Fruit fly (Drosophila melanogaster) whole organism, embryonic: ENCODE results near the gene Lcp65Ab1.
A peak's percentile ranks its signal among the peaks of the same experiment; 100 is the strongest.

Experiments
- CG11093 ChIP-seq: fragments of 200-800 bp; sonication (Bioruptor generic); IDR thresholded peaks from 3 replicates; pipeline ENCODE4 v1.3.6; 2022; ENCODE audit warnings: missing biosample characterization, missing genetic modification characterization
- CG11247 ChIP-seq: fragments of 200-800 bp; sonication (Bioruptor generic); IDR thresholded peaks from 2 replicates; pipeline ENCODE4 v1.3.6; 2022; ENCODE audit warnings: missing biosample characterization, missing genetic modification characterization
- CG11560 ChIP-seq: fragments of 200-800 bp; sonication (Bioruptor generic); IDR thresholded peaks from 3 replicates; pipeline ENCODE4 v1.3.6; 2022; ENCODE audit warnings: missing biosample characterization, missing genetic modification characterization
- CG12744 ChIP-seq: fragments of 200-800 bp; sonication (Bioruptor generic); optimal IDR thresholded peaks from 2 replicates; lab custom pipeline; 2016; ENCODE audit warnings: missing biosample characterization, missing genetic modification characterization
- CG1529 ChIP-seq: fragments of 200-800 bp; sonication (Bioruptor generic); optimal IDR thresholded peaks from 3 replicates; lab custom pipeline; 2018; ENCODE audit warnings: missing biosample characterization, missing genetic modification characterization
- CG1603 ChIP-seq: fragments of 200-800 bp; sonication (Bioruptor generic); optimal IDR thresholded peaks from 2 replicates; lab custom pipeline; 2019; ENCODE audit warnings: missing biosample characterization, mild to moderate bottlenecking, missing genetic modification characterization, moderate library complexity
- CG17186 ChIP-seq: fragments of 200-800 bp; sonication (Bioruptor generic); optimal IDR thresholded peaks from 3 replicates; lab custom pipeline; 2017; ENCODE audit warnings: missing biosample characterization, missing genetic modification reagents, missing genetic modification characterization
- CG17612 ChIP-seq: fragments of 200-800 bp; sonication (Bioruptor generic); IDR thresholded peaks from 2 replicates; pipeline ENCODE4 v1.3.6; 2022; ENCODE audit warnings: missing biosample characterization, missing genetic modification characterization
- CG18619 ChIP-seq: fragments of 200-800 bp; sonication (Bioruptor generic); optimal IDR thresholded peaks from 3 replicates; lab custom pipeline; 2017; ENCODE audit warnings: missing biosample characterization, mild to moderate bottlenecking, missing genetic modification characterization
- CG2202 ChIP-seq: fragments of 200-800 bp; sonication (Bioruptor generic); optimal IDR thresholded peaks from 2 replicates; lab custom pipeline; 2018; ENCODE audit warnings: missing biosample characterization, mild to moderate bottlenecking, missing genetic modification characterization
- CG2875 ChIP-seq: fragments of 200-800 bp; sonication (Bioruptor generic); optimal IDR thresholded peaks from 2 replicates; lab custom pipeline; 2017; ENCODE audit warnings: missing biosample characterization, mild to moderate bottlenecking, missing genetic modification characterization, missing genetic modification reagents
- CG4328 ChIP-seq: fragments of 200-800 bp; sonication (Bioruptor generic); optimal IDR thresholded peaks from 3 replicates; lab custom pipeline; 2017; ENCODE audit warnings: missing biosample characterization, missing genetic modification reagents, missing genetic modification characterization
- CG5180 ChIP-seq: fragments of 200-800 bp; sonication (Bioruptor generic); optimal IDR thresholded peaks from 3 replicates; lab custom pipeline; 2017; ENCODE audit warnings: missing biosample characterization, missing genetic modification characterization, mild to moderate bottlenecking, moderate library complexity, missing genetic modification reagents
- CG6175 ChIP-seq: fragments of 200-800 bp; sonication (Bioruptor generic); IDR thresholded peaks from 3 replicates; pipeline ENCODE4 v1.3.6; 2022; ENCODE audit warnings: missing biosample characterization, missing genetic modification characterization
- CG7271 ChIP-seq: fragments of 200-800 bp; sonication (Bioruptor generic); optimal IDR thresholded peaks from 2 replicates; lab custom pipeline; 2018; ENCODE audit warnings: missing biosample characterization, mild to moderate bottlenecking, missing genetic modification characterization, moderate library complexity
- CHES-1-like ChIP-seq: fragments of 200-800 bp; sonication (Bioruptor generic); optimal IDR thresholded peaks from 2 replicates; lab custom pipeline; 2016; ENCODE audit warnings: missing biosample characterization, missing genetic modification characterization
- D ChIP-seq, 2 experiments: fragments of 200-800 bp in 1 of 2; fragments of >200 bp in 1 of 2; sonication (Bioruptor generic) in 1 of 2; optimal IDR thresholded peaks; 2 replicates in 1 of 2; 3 replicates in 1 of 2; lab custom pipeline; 2017; ENCODE audit warnings: mild to moderate bottlenecking in 1 of 2, missing biosample characterization in 1 of 2, missing genetic modification characterization in 1 of 2, missing genetic modification reagents in 1 of 2
- D19A ChIP-seq: fragments of 200-800 bp; optimal IDR thresholded peaks from 3 replicates; lab custom pipeline; 2019; ENCODE audit warnings: missing biosample characterization, mild to moderate bottlenecking, missing genetic modification characterization, moderate library complexity
- H2.0 ChIP-seq: fragments of 200-800 bp; sonication (Bioruptor generic); IDR thresholded peaks from 2 replicates; pipeline ENCODE4 v1.3.6; 2022; ENCODE audit warnings: missing biosample characterization, missing genetic modification characterization
- Jarid2 ChIP-seq: fragments of 200-800 bp; sonication (Bioruptor generic); optimal IDR thresholded peaks from 3 replicates; lab custom pipeline; 2017; ENCODE audit warnings: mild to moderate bottlenecking, missing biosample characterization, missing genetic modification reagents, missing genetic modification characterization
- Lim3 ChIP-seq: fragments of 200-800 bp; sonication (Bioruptor generic); IDR thresholded peaks from 2 replicates; pipeline ENCODE4 v1.3.6; 2022; ENCODE audit warnings: missing biosample characterization, missing genetic modification characterization
- Mad ChIP-seq: fragments of 200-800 bp; sonication (Bioruptor generic); optimal IDR thresholded peaks from 2 replicates; lab custom pipeline; 2016; ENCODE audit warnings: missing biosample characterization, missing genetic modification characterization
- TFAM ChIP-seq: fragments of 200-800 bp; sonication (Bioruptor generic); optimal IDR thresholded peaks from 2 replicates; lab custom pipeline; 2017; ENCODE audit warnings: missing biosample characterization, missing genetic modification characterization, inconsistent platforms
- Vsx1 ChIP-seq: fragments of 200-800 bp; sonication (Bioruptor generic); optimal IDR thresholded peaks from 2 replicates; lab custom pipeline; 2017; ENCODE audit warnings: missing biosample characterization, mild to moderate bottlenecking, missing genetic modification characterization, missing genetic modification reagents
- amos ChIP-seq: fragments of 200-800 bp; sonication (Bioruptor generic); IDR thresholded peaks from 2 replicates; pipeline ENCODE4 v1.3.6; 2022; ENCODE audit warnings: missing biosample characterization, missing genetic modification characterization; ENCODE audit not compliant: partially characterized antibody
- az2 ChIP-seq: fragments of 200-800 bp; sonication (Bioruptor generic); optimal IDR thresholded peaks from 3 replicates; lab custom pipeline; 2016; ENCODE audit warnings: missing biosample characterization, missing genetic modification characterization
- bigmax ChIP-seq: fragments of 200-800 bp; sonication (Bioruptor generic); optimal IDR thresholded peaks from 2 replicates; lab custom pipeline; 2018; ENCODE audit warnings: missing biosample characterization, mild to moderate bottlenecking, missing genetic modification characterization
- btn ChIP-seq: fragments of 200-800 bp; sonication (Bioruptor generic); optimal IDR thresholded peaks from 2 replicates; lab custom pipeline; 2016; ENCODE audit warnings: missing biosample characterization, missing genetic modification characterization
- chinmo ChIP-seq: fragments of 200-800 bp; sonication (Bioruptor generic); IDR thresholded peaks from 4 replicates; pipeline ENCODE4 v1.3.6; 2022; ENCODE audit warnings: missing biosample characterization, missing genetic modification characterization; ENCODE audit not compliant: partially characterized antibody
- dimm ChIP-seq: fragments of 200-800 bp; sonication (Bioruptor generic); IDR thresholded peaks from 2 replicates; pipeline ENCODE4 v1.3.6; 2022; ENCODE audit warnings: missing biosample characterization, missing genetic modification characterization
- exex ChIP-seq: fragments of 200-800 bp; sonication (Bioruptor generic); optimal IDR thresholded peaks from 4 replicates; lab custom pipeline; 2018; ENCODE audit warnings: missing biosample characterization, mild to moderate bottlenecking, missing genetic modification characterization, moderate library complexity
- fru ChIP-seq: fragments of >200 bp; optimal IDR thresholded peaks from 2 replicates; lab custom pipeline; 2017
- gem ChIP-seq: fragments of 200-800 bp; sonication (Bioruptor generic); optimal IDR thresholded peaks from 2 replicates; lab custom pipeline; 2019; ENCODE audit warnings: missing biosample characterization, mild to moderate bottlenecking, missing genetic modification characterization, moderate library complexity
- ken ChIP-seq: fragments of 200-800 bp; sonication (Bioruptor generic); IDR thresholded peaks from 3 replicates; pipeline ENCODE4 v1.3.6; 2022; ENCODE audit warnings: missing biosample characterization, missing genetic modification characterization
- lola ChIP-seq, 3 experiments: fragments of >200 bp in 2 of 3; fragments of 200-800 bp in 1 of 3; sonication (Bioruptor generic) in 1 of 3; optimal IDR thresholded peaks; 2 replicates each; lab custom pipeline; 2017 to 2019; ENCODE audit warnings: missing biosample characterization in 3 of 3, missing genetic modification characterization in 3 of 3, mild to moderate bottlenecking in 1 of 3, moderate library complexity in 1 of 3
- onecut ChIP-seq: fragments of 200-800 bp; sonication (Bioruptor generic); IDR thresholded peaks from 2 replicates; pipeline ENCODE4 v1.3.6; 2022; ENCODE audit warnings: missing biosample characterization, missing genetic modification characterization
- org-1 ChIP-seq: fragments of 200-800 bp; sonication (Bioruptor generic); optimal IDR thresholded peaks from 2 replicates; lab custom pipeline; 2017; ENCODE audit warnings: missing biosample characterization, missing genetic modification characterization
- peb ChIP-seq: fragments of 200-800 bp; sonication (Bioruptor generic); IDR thresholded peaks from 2 replicates; pipeline ENCODE4 v1.3.6; 2022; ENCODE audit warnings: missing biosample characterization, missing genetic modification characterization
- pros ChIP-seq: fragments of 200-800 bp; sonication (Bioruptor generic); optimal IDR thresholded peaks from 3 replicates; lab custom pipeline; 2019; ENCODE audit warnings: missing biosample characterization, mild to moderate bottlenecking, missing genetic modification characterization, moderate library complexity
- repo ChIP-seq: fragments of 200-800 bp; sonication (Bioruptor generic); optimal IDR thresholded peaks from 2 replicates; lab custom pipeline; 2016; ENCODE audit warnings: missing biosample characterization, missing genetic modification characterization
- stwl ChIP-seq: fragments of 200-800 bp; sonication (Bioruptor generic); optimal IDR thresholded peaks from 3 replicates; lab custom pipeline; 2018; ENCODE audit warnings: missing biosample characterization, mild to moderate bottlenecking, missing genetic modification characterization, moderate library complexity
- tio ChIP-seq: fragments of 200-800 bp; sonication (Bioruptor generic); optimal IDR thresholded peaks from 2 replicates; lab custom pipeline; 2017; ENCODE audit warnings: missing biosample characterization, missing genetic modification characterization, inconsistent platforms
- trem ChIP-seq: fragments of 200-800 bp; optimal IDR thresholded peaks from 3 replicates; lab custom pipeline; 2019; ENCODE audit warnings: missing biosample characterization, mild to moderate bottlenecking, missing genetic modification characterization, moderate library complexity
- trh ChIP-seq: fragments of 200-800 bp; sonication (Bioruptor generic); optimal IDR thresholded peaks from 2 replicates; lab custom pipeline; 2016; ENCODE audit warnings: missing biosample characterization, missing genetic modification characterization
- unc-4 ChIP-seq: fragments of 200-800 bp; sonication (Bioruptor generic); IDR thresholded peaks from 2 replicates; pipeline ENCODE4 v1.3.6; 2022; ENCODE audit warnings: missing biosample characterization, missing genetic modification characterization; ENCODE audit not compliant: partially characterized antibody
- vvl ChIP-seq: fragments of 200-800 bp; sonication (Bioruptor generic); IDR thresholded peaks from 2 replicates; pipeline ENCODE4 v1.3.6; 2022; ENCODE audit warnings: missing biosample characterization, missing genetic modification characterization
- zen ChIP-seq: fragments of 200-800 bp; sonication (Bioruptor generic); optimal IDR thresholded peaks from 3 replicates; lab custom pipeline; 2018; ENCODE audit warnings: missing biosample characterization, mild to moderate bottlenecking, missing genetic modification characterization, moderate library complexity

The Lcp65Ab1 gene

dm6 chr3L:6124616-6125408 lies 24.5 kb upstream of the Lcp65Ab1 start (continued):
- TF ChIP-seq CG1529 (GFP tag; lab: Kevin White, UChicago) (peak; percentile 46), org-1 (peak; percentile 57), CG11560 (no peak), tio (GFP tag; lab: Kevin White, UChicago) (peak; percentile 50), repo (peak; percentile 64), H2.0 (GFP tag; lab: Robert Waterston, UW) (peak; percentile 58; the same call in 1 of the 2 replicates), chinmo (GFP tag; lab: Robert Waterston, UW) (no peak), dimm (GFP tag; lab: Robert Waterston, UW) (0 out of 2 replicates have a peak, but pooled peaks have one; percentile 34), unc-4 (GFP tag; lab: Robert Waterston, UW) (no peak), CHES-1-like (GFP tag; lab: Kevin White, UChicago) (peak; percentile 33), gem (peak; percentile 42), CG2875 (peak; percentile 84), ken (GFP tag; lab: Robert Waterston, UW) (peak; percentile 82), trem (tag; lab: Kevin White, UChicago) (peak; percentile 41), CG4328 (GFP tag; lab: Kevin White, UChicago) (peak; percentile 81), lola (GFP tag; optimal IDR thresholded peaks at IDR 0.05; lab: Kevin White, UChicago) (peak in 1 of 3 experiments; percentile 76), CG2202 (tag; lab: Kevin White, UChicago) (peak; percentile 59), Lim3 (no peak), CG17186 (GFP tag; lab: Kevin White, UChicago) (peak; percentile 49), bigmax (GFP tag; lab: Kevin White, UChicago) (peak; percentile 68), Jarid2 (peak; percentile 58)

dm6 chr3L:6125409-6125689 lies 24.0 kb upstream of the Lcp65Ab1 start:
- no peak for TF ChIP-seq TFAM (GFP tag; lab: Kevin White, UChicago)
- TF ChIP-seq CG5180, result peak; percentile 75
- TF ChIP-seq D (optimal IDR thresholded peaks at IDR 0.05; lab: Kevin White, UChicago), result peak; percentile 60
- no peak for TF ChIP-seq D (GFP tag; optimal IDR thresholded peaks at IDR 0.05; lab: Kevin White, UChicago)
- TF ChIP-seq CG17612, result no peak
- TF ChIP-seq btn (GFP tag; lab: Kevin White, UChicago), result no peak
- TF ChIP-seq CG1603 (tag; lab: Kevin White, UChicago), result no peak
- TF ChIP-seq onecut (GFP tag; lab: Robert Waterston, UW), result no peak
- TF ChIP-seq az2, result no peak
- TF ChIP-seq stwl (tag; lab: Kevin White, UChicago), result no peak
- TF ChIP-seq CG18619 (GFP tag; lab: Kevin White, UChicago), result no peak
- no peak for TF ChIP-seq CG7271 (tag; lab: Kevin White, UChicago)
- no peak for TF ChIP-seq CG6175
- no peak for TF ChIP-seq D19A
- TF ChIP-seq Mad, result no peak
- TF ChIP-seq exex, result no peak
- no peak for TF ChIP-seq fru (lab: Kevin White, UChicago)
- no peak for TF ChIP-seq CG11093 (GFP tag; lab: Robert Waterston, UW)

- peak; percentile 88 for TF ChIP-seq CG11247 (GFP tag; lab: Robert Waterston, UW)
- no peak for TF ChIP-seq trh (GFP tag; lab: Kevin White, UChicago)
- TF ChIP-seq CG12744 (GFP tag; lab: Kevin White, UChicago), result no peak
- peak; percentile 84 for TF ChIP-seq vvl (GFP tag; lab: Robert Waterston, UW)
- peak; percentile 12; the same call in 1 of the 2 replicates for TF ChIP-seq amos (GFP tag; lab: Robert Waterston, UW)
- TF ChIP-seq peb (GFP tag; lab: Robert Waterston, UW), result no peak
- no peak for TF ChIP-seq unc-4 (GFP tag; lab: Robert Waterston, UW)
- TF ChIP-seq lola (GFP tag; optimal IDR thresholded peaks at IDR 0.05; lab: Kevin White, UChicago), result peak in 1 of 3 experiments; percentile 38
- peak; percentile 48 for TF ChIP-seq Vsx1 (GFP tag; lab: Kevin White, UChicago)
- TF ChIP-seq pros, result peak; percentile 24
- peak; percentile 63 for TF ChIP-seq zen (tag; lab: Kevin White, UChicago)
- TF ChIP-seq, all 482 proteins: peak for 7
Measured at dm6 chr3L:6129591-6129990, 19.8 kb upstream of the Lcp65Ab1 start.
